Worm (Caenorhabditis elegans) whole organism, mixed stage, embryonic: ENCODE data around the gene col-19.
A peak's percentile ranks its signal among the peaks of the same experiment; 100 is the strongest.

Experiments used
- M03D4.4 ChIP-seq: sonication (generic microtip); optimal IDR thresholded peaks from 2 replicates; lab custom pipeline; 2017; ENCODE audit warnings: mild to moderate bottlenecking, missing genetic modification characterization, missing compliant biosample characterization
- bed-3 ChIP-seq: fragments of 200-800 bp; sonication (Bioruptor generic); optimal IDR thresholded peaks from 3 replicates; lab custom pipeline; 2018; ENCODE audit warnings: mild to moderate bottlenecking, missing genetic modification characterization, moderate library complexity, missing compliant biosample characterization
- blmp-1 ChIP-seq: fragments of 150-350 bp; optimal IDR thresholded peaks from 2 replicates; lab custom pipeline; 2014; ENCODE audit warnings: missing biosample characterization, missing genetic modification characterization
- ceh-39 ChIP-seq: fragments of 150-350 bp; optimal IDR thresholded peaks from 2 replicates; lab custom pipeline; 2014; ENCODE audit warnings: missing biosample characterization, missing genetic modification characterization
- ceh-43 ChIP-seq: fragments of 200-800 bp; sonication (Bioruptor generic); optimal IDR thresholded peaks from 2 replicates; lab custom pipeline; 2018; ENCODE audit warnings: mild to moderate bottlenecking, missing genetic modification characterization, moderate library complexity, missing compliant biosample characterization
- ceh-83 ChIP-seq: fragments of 200-800 bp; sonication (Bioruptor generic); optimal IDR thresholded peaks from 2 replicates; lab custom pipeline; 2018; ENCODE audit warnings: mild to moderate bottlenecking, missing genetic modification characterization, missing compliant biosample characterization
- ces-1 ChIP-seq: fragments of 150-350 bp; optimal IDR thresholded peaks from 2 replicates; lab custom pipeline; 2014; ENCODE audit warnings: missing biosample characterization, missing genetic modification reagents, missing genetic modification characterization
- cnd-1 ChIP-seq: fragments of 200-800 bp; sonication (Bioruptor generic); optimal IDR thresholded peaks from 2 replicates; lab custom pipeline; 2018; ENCODE audit warnings: mild to moderate bottlenecking, missing genetic modification characterization, missing compliant biosample characterization
- drap-1 ChIP-seq: fragments of 200-800 bp; sonication (Bioruptor generic); optimal IDR thresholded peaks from 3 replicates; lab custom pipeline; 2018; ENCODE audit warnings: mild to moderate bottlenecking, missing genetic modification characterization, missing compliant biosample characterization
- elt-1 ChIP-seq: sonication (generic microtip); optimal IDR thresholded peaks from 2 replicates; lab custom pipeline; 2017; ENCODE audit warnings: missing genetic modification characterization, mild to moderate bottlenecking, missing compliant biosample characterization, antibody characterized with exemption, moderate library complexity, borderline replicate concordance; ENCODE audit not compliant: insufficient read depth
- elt-3 ChIP-seq: fragments of 150-350 bp; optimal IDR thresholded peaks from 2 replicates; lab custom pipeline; 2014; ENCODE audit warnings: missing biosample characterization, missing genetic modification characterization
- ham-2 ChIP-seq: fragments of 200-800 bp; sonication (Bioruptor generic); optimal IDR thresholded peaks from 2 replicates; lab custom pipeline; 2018; ENCODE audit warnings: mild to moderate bottlenecking, missing genetic modification characterization, missing compliant biosample characterization
- hlh-1 ChIP-seq: fragments of 150-350 bp; optimal IDR thresholded peaks from 2 replicates; lab custom pipeline; 2014; ENCODE audit warnings: missing biosample characterization, missing genetic modification reagents, missing genetic modification characterization
- lin-13 ChIP-seq: fragments of 150-350 bp; optimal IDR thresholded peaks from 2 replicates; lab custom pipeline; 2014; ENCODE audit warnings: missing biosample characterization, missing genetic modification characterization
- lin-32 ChIP-seq: fragments of 200-800 bp; sonication (Bioruptor generic); optimal IDR thresholded peaks from 2 replicates; lab custom pipeline; 2018; ENCODE audit warnings: mild to moderate bottlenecking, missing genetic modification characterization, missing compliant biosample characterization
- lsy-2 ChIP-seq: fragments of 150-350 bp; optimal IDR thresholded peaks from 2 replicates; lab custom pipeline; 2014; ENCODE audit warnings: missing biosample characterization, missing genetic modification characterization
- mab-5 ChIP-seq: fragments of 150-350 bp; optimal IDR thresholded peaks from 2 replicates; lab custom pipeline; 2014; ENCODE audit warnings: missing biosample characterization, missing genetic modification characterization
- mep-1 ChIP-seq: fragments of 150-350 bp; optimal IDR thresholded peaks from 2 replicates; lab custom pipeline; 2017; ENCODE audit warnings: missing biosample characterization, missing genetic modification reagents, missing genetic modification characterization, inconsistent platforms
- nhr-12 ChIP-seq: fragments of 150-350 bp; optimal IDR thresholded peaks from 2 replicates; lab custom pipeline; 2014; ENCODE audit warnings: missing biosample characterization, missing genetic modification characterization
- nhr-2 ChIP-seq: fragments of 150-350 bp; optimal IDR thresholded peaks from 2 replicates; lab custom pipeline; 2014; ENCODE audit warnings: missing biosample characterization, missing genetic modification characterization
- nhr-237 ChIP-seq: fragments of 150-350 bp; optimal IDR thresholded peaks from 2 replicates; lab custom pipeline; 2014; ENCODE audit warnings: missing biosample characterization, missing genetic modification characterization
- nhr-28 ChIP-seq: fragments of 150-350 bp; optimal IDR thresholded peaks from 2 replicates; lab custom pipeline; 2014; ENCODE audit warnings: missing biosample characterization, missing genetic modification characterization
- nhr-76 ChIP-seq: sonication (generic microtip); optimal IDR thresholded peaks from 2 replicates; lab custom pipeline; 2017; ENCODE audit warnings: missing biosample characterization, missing genetic modification characterization
- pha-4 ChIP-seq: fragments of 150-350 bp; optimal IDR thresholded peaks from 2 replicates; lab custom pipeline; 2018; ENCODE audit warnings: missing biosample characterization, missing genetic modification reagents, missing genetic modification characterization
- sem-2 ChIP-seq: fragments of 200-800 bp; sonication (Bioruptor generic); optimal IDR thresholded peaks from 2 replicates; lab custom pipeline; 2018; ENCODE audit warnings: mild to moderate bottlenecking, missing genetic modification characterization, missing compliant biosample characterization
- snpc-4 ChIP-seq: fragments of 150-350 bp; optimal IDR thresholded peaks from 2 replicates; lab custom pipeline; 2014; ENCODE audit warnings: missing biosample characterization, missing genetic modification characterization
- tbx-8 ChIP-seq: fragments of 200-800 bp; sonication (Bioruptor generic); optimal IDR thresholded peaks from 2 replicates; lab custom pipeline; 2018; ENCODE audit warnings: mild to moderate bottlenecking, missing genetic modification characterization, moderate library complexity, missing compliant biosample characterization
- unc-120 ChIP-seq: sonication (generic microtip); optimal IDR thresholded peaks from 2 replicates; lab custom pipeline; 2017; ENCODE audit warnings: missing genetic modification characterization, missing compliant biosample characterization; ENCODE audit not compliant: poor library complexity, severe bottlenecking
- unc-39 ChIP-seq: fragments of 150-350 bp; optimal IDR thresholded peaks from 2 replicates; lab custom pipeline; 2014; ENCODE audit warnings: missing biosample characterization, missing genetic modification characterization
- unc-62 ChIP-seq: fragments of 150-350 bp; optimal IDR thresholded peaks from 2 replicates; lab custom pipeline; 2014; ENCODE audit warnings: missing biosample characterization, missing genetic modification reagents, missing genetic modification characterization
- zip-8 ChIP-seq: fragments of 150-350 bp; optimal IDR thresholded peaks from 2 replicates; lab custom pipeline; 2014; ENCODE audit warnings: missing biosample characterization, missing genetic modification characterization
- ztf-11 ChIP-seq: fragments of 150-350 bp; optimal IDR thresholded peaks from 2 replicates; lab custom pipeline; 2014; ENCODE audit warnings: missing biosample characterization, missing genetic modification characterization

The col-19 gene

ce11 chrX:423757-424156, 2.2 kb downstream of the col-19 start:
- TF ChIP-seq unc-62 (GFP tag; lab: Kevin White, UChicago) (no peak), unc-120 (tag; lab: Kevin White, UChicago) (no peak), drap-1 (GFP tag; lab: Kevin White, UChicago) (no peak), pha-4 (tag; lab: Kevin White, UChicago) (no peak), ztf-11 (tag; lab: Kevin White, UChicago) (no peak), M03D4.4 (no peak), ces-1 (GFP tag; lab: Kevin White, UChicago) (no peak)

ce11 chrX:425535-425934, 4.0 kb downstream of the col-19 start, which contains the start of gene ZK1193.2:
Gene ZK1193.2 (minus strand): TSS chrX:425635.
- TF ChIP-seq hlh-1: no peak
- no peak for TF ChIP-seq unc-120 (tag; lab: Kevin White, UChicago)
- TF ChIP-seq tbx-8: no peak
- no peak for TF ChIP-seq nhr-28 (tag; lab: Kevin White, UChicago)
- no peak for TF ChIP-seq sem-2 (GFP tag; lab: Kevin White, UChicago)
- no peak for TF ChIP-seq mep-1 (tag; lab: Kevin White, UChicago)
- TF ChIP-seq bed-3 (GFP tag; lab: Kevin White, UChicago): no peak
- TF ChIP-seq zip-8: no peak
- no peak for TF ChIP-seq ceh-39 (tag; lab: Kevin White, UChicago)
- no peak for TF ChIP-seq elt-1
- no peak for TF ChIP-seq lin-32 (GFP tag; lab: Kevin White, UChicago)
- no peak for TF ChIP-seq mab-5 (tag; lab: Kevin White, UChicago)
- TF ChIP-seq, all 35 proteins: peak for 0

ce11 chrX:431596-431995, 10.1 kb downstream of the col-19 start:
- TF ChIP-seq lin-13 (no peak), sem-2 (GFP tag; lab: Kevin White, UChicago) (no peak), ceh-43 (GFP tag; lab: Kevin White, UChicago) (no peak), ham-2 (GFP tag; lab: Kevin White, UChicago) (peak; percentile 13), ceh-83 (GFP tag; lab: Kevin White, UChicago) (no peak), lsy-2 (tag; lab: Kevin White, UChicago) (peak; percentile 35), M03D4.4 (no peak), mep-1 (tag; lab: Kevin White, UChicago) (no peak), mab-5 (tag; lab: Kevin White, UChicago) (no peak), nhr-76 (no peak), nhr-2 (tag; lab: Kevin White, UChicago) (no peak), cnd-1 (tag; lab: Kevin White, UChicago) (no peak), unc-62 (GFP tag; lab: Kevin White, UChicago) (no peak), tbx-8 (no peak), pha-4 (tag; lab: Kevin White, UChicago) (peak; percentile 29), zip-8 (no peak), bed-3 (GFP tag; lab: Kevin White, UChicago) (no peak)
- TF ChIP-seq, all 35 proteins: peak for 3

- TF ChIP-seq nhr-12 (tag; lab: Kevin White, UChicago) (no peak), blmp-1 (peak; percentile 87), lsy-2 (tag; lab: Kevin White, UChicago) (no peak), elt-1 (peak; percentile 1), zip-8 (peak; percentile 0)
These were observed 11.7 kb downstream of the col-19 start for ce11 chrX:433029-433693.

- TF ChIP-seq ceh-83 (GFP tag; lab: Kevin White, UChicago) (peak; percentile 45), nhr-237 (tag; lab: Kevin White, UChicago) (no peak), lsy-2 (tag; lab: Kevin White, UChicago) (peak; percentile 34), cnd-1 (tag; lab: Kevin White, UChicago) (no peak)
These were observed 12.2 kb downstream of the col-19 start, which contains the start of gene dve-1 for ce11 chrX:433747-434146. Gene dve-1 (minus strand): TSS chrX:433812.

- TF ChIP-seq lsy-2 (tag; lab: Kevin White, UChicago): no peak
- TF ChIP-seq nhr-28 (tag; lab: Kevin White, UChicago): no peak
- no peak for TF ChIP-seq unc-120 (tag; lab: Kevin White, UChicago)
- TF ChIP-seq elt-3: no peak
- no peak for TF ChIP-seq lin-13
- TF ChIP-seq nhr-237 (tag; lab: Kevin White, UChicago): no peak
- TF ChIP-seq zip-8: no peak
- TF ChIP-seq elt-1: no peak
- no peak for TF ChIP-seq blmp-1
- no peak for TF ChIP-seq ceh-43 (GFP tag; lab: Kevin White, UChicago)
- TF ChIP-seq ces-1 (GFP tag; lab: Kevin White, UChicago): no peak
- TF ChIP-seq lin-32 (GFP tag; lab: Kevin White, UChicago): no peak
- TF ChIP-seq nhr-12 (tag; lab: Kevin White, UChicago): no peak
- no peak for TF ChIP-seq tbx-8
- no peak for TF ChIP-seq unc-39 (tag; lab: Kevin White, UChicago)
- no peak for TF ChIP-seq bed-3 (GFP tag; lab: Kevin White, UChicago)
- TF ChIP-seq snpc-4 (tag; lab: Kevin White, UChicago): no peak
- no peak for TF ChIP-seq nhr-76
- TF ChIP-seq nhr-2 (tag; lab: Kevin White, UChicago): no peak
- no peak for TF ChIP-seq ceh-39 (tag; lab: Kevin White, UChicago)
These were observed 16.9 kb downstream of the col-19 start for ce11 chrX:438396-438795.
